Worm (Caenorhabditis elegans): ENCODE measurements around the gene msp-19.

DNA sequence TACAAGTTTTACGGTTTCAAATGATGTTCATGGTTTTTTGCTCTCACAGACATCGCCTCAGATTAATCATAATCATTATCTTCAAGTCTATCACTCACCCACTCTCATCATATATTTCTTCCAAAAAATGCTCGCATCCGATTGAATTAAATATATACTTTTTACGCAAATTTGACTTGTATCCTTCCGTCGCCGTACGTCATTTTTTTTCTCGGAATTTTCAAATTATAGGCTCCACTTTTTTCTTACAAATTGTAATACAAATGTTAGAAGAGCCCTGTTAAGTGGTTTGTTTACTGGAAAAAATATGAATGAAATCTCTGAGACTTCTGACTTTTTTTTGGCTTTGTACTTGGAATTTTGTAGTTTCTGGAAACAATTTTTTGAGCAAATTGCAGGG, 26.8 kb downstream of the msp-19 start:
- no peak for TF ChIP-seq php-3 (GFP tag; IDR thresholded peaks at IDR 0.05)
- TF ChIP-seq aly-2 (tag; optimal IDR thresholded peaks at IDR 0.05): no peak
- no peak for TF ChIP-seq nhr-28 (tag; optimal IDR thresholded peaks at IDR 0.05)
- no peak for TF ChIP-seq mxl-3 (GFP tag; optimal IDR thresholded peaks at IDR 0.05)
- TF ChIP-seq saeg-2 (GFP tag; IDR thresholded peaks at IDR 0.05): no peak
- no peak for TF ChIP-seq unc-130 (GFP tag; optimal IDR thresholded peaks at IDR 0.05)
